Worm (Caenorhabditis elegans) whole organism, L3 larva: ENCODE results near the gene mrps-18A.

Experiments used
- ZK546.5 ChIP-seq: sonication (generic microtip); optimal IDR thresholded peaks from 2 replicates; lab custom pipeline; 2017; ENCODE audit warnings: missing biosample characterization, missing genetic modification characterization
- aly-2 ChIP-seq: fragments of 150-350 bp; optimal IDR thresholded peaks from 2 replicates; lab custom pipeline; 2014; ENCODE audit warnings: missing biosample characterization, missing genetic modification characterization
- ceh-28 ChIP-seq: fragments of 150-350 bp; optimal IDR thresholded peaks from 2 replicates; lab custom pipeline; 2014; ENCODE audit warnings: missing biosample characterization, missing genetic modification reagents, missing genetic modification characterization
- ceh-9 ChIP-seq: sonication (generic microtip); optimal IDR thresholded peaks from 2 replicates; lab custom pipeline; 2018; ENCODE audit warnings: missing biosample characterization, missing genetic modification characterization
- elt-1 ChIP-seq: fragments of 150-350 bp; optimal IDR thresholded peaks from 2 replicates; lab custom pipeline; 2014; ENCODE audit warnings: missing biosample characterization, missing genetic modification characterization
- fos-1 ChIP-seq: fragments of 150-350 bp; optimal IDR thresholded peaks from 2 replicates; lab custom pipeline; 2014; ENCODE audit warnings: missing biosample characterization, missing genetic modification characterization
- lin-15B ChIP-seq: fragments of 150-350 bp; optimal IDR thresholded peaks from 2 replicates; lab custom pipeline; 2014; ENCODE audit warnings: missing biosample characterization, missing genetic modification characterization
- lin-39 ChIP-seq: fragments of 150-350 bp; optimal IDR thresholded peaks from 2 replicates; lab custom pipeline; 2018; ENCODE audit warnings: missing biosample characterization, missing genetic modification reagents, missing genetic modification characterization
- lsy-12 ChIP-seq: sonication (generic microtip); optimal IDR thresholded peaks from 2 replicates; lab custom pipeline; 2016; ENCODE audit warnings: mild to moderate bottlenecking, missing genetic modification characterization, missing compliant biosample characterization
- nhr-11 ChIP-seq: fragments of 150-350 bp; optimal IDR thresholded peaks from 2 replicates; lab custom pipeline; 2014; ENCODE audit warnings: missing biosample characterization, missing genetic modification characterization
- nhr-28 ChIP-seq: fragments of 150-350 bp; optimal IDR thresholded peaks from 2 replicates; lab custom pipeline; 2014; ENCODE audit warnings: missing biosample characterization, missing genetic modification characterization
- pha-4 ChIP-seq: fragments of 150-350 bp; optimal IDR thresholded peaks from 2 replicates; lab custom pipeline; 2014; ENCODE audit warnings: missing biosample characterization, missing genetic modification reagents, missing genetic modification characterization
- snpc-4 ChIP-seq: fragments of 150-350 bp; optimal IDR thresholded peaks from 2 replicates; lab custom pipeline; 2014; ENCODE audit warnings: missing biosample characterization, missing genetic modification characterization
- unc-62 ChIP-seq: fragments of 150-350 bp; sonication (generic microtip); optimal IDR thresholded peaks from 4 replicates; lab custom pipeline; 2014; ENCODE audit warnings: missing biosample characterization, missing genetic modification reagents, missing genetic modification characterization

DNA sequence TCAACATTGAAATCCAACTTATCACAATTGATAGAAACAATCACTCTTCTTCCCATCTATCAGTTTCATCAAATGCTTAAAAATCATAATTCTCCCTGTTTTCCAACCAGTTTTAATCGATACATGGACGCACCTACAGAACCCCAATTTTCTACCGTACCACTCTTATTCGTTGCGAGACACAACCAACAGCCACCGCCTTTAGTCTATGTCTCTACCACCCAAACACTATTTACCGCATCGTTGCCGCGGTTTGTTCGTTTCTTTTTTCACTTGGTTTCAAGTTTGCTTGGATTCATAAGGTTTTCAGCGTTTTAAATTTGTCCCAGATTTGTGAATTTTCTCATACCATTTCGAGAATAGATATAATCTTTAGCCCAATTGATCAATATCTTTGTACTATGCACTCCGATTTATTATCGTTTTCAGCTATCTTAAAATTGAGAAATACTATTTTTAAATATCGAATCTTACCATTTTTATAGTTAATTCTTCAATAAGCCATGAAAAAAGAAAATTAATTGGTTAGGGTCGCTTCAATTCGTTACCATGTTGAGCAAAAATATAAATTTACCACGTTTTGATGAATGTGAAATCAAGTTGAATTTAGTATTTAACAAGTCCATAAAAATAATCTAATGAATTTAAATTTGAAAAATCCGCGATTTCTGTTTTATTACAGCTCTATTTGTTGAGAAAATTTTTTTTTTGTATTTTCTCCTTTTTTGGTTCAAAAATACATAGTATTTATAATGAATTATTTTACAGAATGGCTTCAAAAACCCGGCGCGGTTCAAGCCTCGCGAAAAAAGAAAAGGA, 21.3 kb downstream of the mrps-18A start, which contains the start of gene F10E9.3:
- TF ChIP-seq nhr-28 (tag; lab: Kevin White, UChicago) (no peak), unc-62 (no peak), ceh-28 (no peak), lin-15B (tag; lab: Kevin White, UChicago) (peak; percentile 51), lin-39 (no peak), nhr-11 (tag; lab: Kevin White, UChicago) (no peak), aly-2 (no peak), lsy-12 (no peak), ceh-9 (no peak), fos-1 (tag; lab: Kevin White, UChicago) (no peak), ZK546.5 (tag; lab: Kevin White, UChicago) (no peak), elt-1 (tag; lab: Kevin White, UChicago) (no peak), snpc-4 (tag; lab: Kevin White, UChicago) (no peak), pha-4 (tag; lab: Kevin White, UChicago) (peak; percentile 62)
